Worm (Caenorhabditis elegans) whole organism, L1 larva: ENCODE results near the gene ZK829.1.

Experiments used
- efl-1 ChIP-seq, 4 experiments: fragments of 150-350 bp; optimal IDR thresholded peaks in 3 of 4; peaks in 1 of 4; 1 replicate in 1 of 4; 2 replicates in 3 of 4; lab custom pipeline; 2014; ENCODE audit warnings: missing biosample characterization in 2 of 4, missing genetic modification characterization in 2 of 4, missing genetic modification reagents in 2 of 4
- lin-13 ChIP-seq: fragments of 150-350 bp; optimal IDR thresholded peaks from 2 replicates; lab custom pipeline; 2014; ENCODE audit warnings: missing biosample characterization, missing genetic modification reagents, missing genetic modification characterization
- lin-39 ChIP-seq: fragments of 150-350 bp; optimal IDR thresholded peaks from 2 replicates; lab custom pipeline; 2014; ENCODE audit warnings: missing biosample characterization, missing genetic modification reagents, missing genetic modification characterization
- pqm-1 ChIP-seq: sonication (generic microtip); optimal IDR thresholded peaks from 3 replicates; lab custom pipeline; 2017; ENCODE audit warnings: missing biosample characterization, missing genetic modification characterization
- skn-1 ChIP-seq: fragments of 150-350 bp; optimal IDR thresholded peaks from 2 replicates; lab custom pipeline; 2014; ENCODE audit warnings: missing biosample characterization, missing genetic modification characterization
- sptf-1 ChIP-seq: fragments of 150-350 bp; optimal IDR thresholded peaks from 2 replicates; lab custom pipeline; 2014; ENCODE audit warnings: missing biosample characterization, missing genetic modification characterization
- unc-62 ChIP-seq: fragments of 150-350 bp; optimal IDR thresholded peaks from 2 replicates; lab custom pipeline; 2014; ENCODE audit warnings: missing biosample characterization, missing genetic modification reagents, missing genetic modification characterization
- ztf-4 ChIP-seq: fragments of 150-350 bp; optimal IDR thresholded peaks from 2 replicates; lab custom pipeline; 2014; ENCODE audit warnings: missing biosample characterization, missing genetic modification characterization

ce11 chrIV:11893336-11893735 is 48.9 kb downstream of the ZK829.1 start:
- TF ChIP-seq unc-62 (no peak), pqm-1 (tag; lab: Kevin White, UChicago) (no peak), lin-39 (no peak), lin-13 (GFP tag; lab: Kevin White, UChicago) (no peak), efl-1 (optimal IDR thresholded peaks at IDR 0.05; lab: Kevin White, UChicago) (no peak), efl-1 (GFP tag; optimal IDR thresholded peaks at IDR 0.05 in 1 of 2; lab: Kevin White, UChicago) (no peak), skn-1 (no peak), sptf-1 (tag; lab: Kevin White, UChicago) (no peak), ztf-4 (no peak)
